Worm (Caenorhabditis elegans) whole organism, late embryonic: ENCODE results near the gene pac-1.

Experiments
- C38D4.7 ChIP-seq: fragments of 200-800 bp; sonication (Bioruptor generic); optimal IDR thresholded peaks from 2 replicates; lab custom pipeline; 2018; ENCODE audit warnings: mild to moderate bottlenecking, missing genetic modification characterization, moderate library complexity, missing compliant biosample characterization
- ceh-45 ChIP-seq: fragments of 200-800 bp; sonication (Bioruptor generic); IDR thresholded peaks from 2 replicates; pipeline ENCODE4 v1.3.6; 2022; ENCODE audit warnings: missing genetic modification reagents, missing genetic modification characterization, missing compliant biosample characterization
- ceh-6 ChIP-seq: fragments of 200-800 bp; sonication (Bioruptor generic); optimal IDR thresholded peaks from 2 replicates; lab custom pipeline; 2018; ENCODE audit warnings: mild to moderate bottlenecking, missing genetic modification characterization, missing compliant biosample characterization
- elt-2 ChIP-seq: sonication (generic microtip); optimal IDR thresholded peaks from 2 replicates; lab custom pipeline; 2016; ENCODE audit warnings: missing genetic modification reagents, missing genetic modification characterization, missing compliant biosample characterization
- fkh-10 ChIP-seq: fragments of 150-350 bp; optimal IDR thresholded peaks from 2 replicates; lab custom pipeline; 2014; ENCODE audit warnings: missing biosample characterization, missing genetic modification reagents, missing genetic modification characterization
- hlh-15 ChIP-seq: sonication (generic microtip); optimal IDR thresholded peaks from 2 replicates; lab custom pipeline; 2016; ENCODE audit warnings: missing genetic modification characterization, missing compliant biosample characterization
- nhr-11 ChIP-seq: fragments of 150-350 bp; optimal IDR thresholded peaks from 2 replicates; lab custom pipeline; 2014; ENCODE audit warnings: missing biosample characterization, missing genetic modification characterization
- npax-4 ChIP-seq: sonication (generic microtip); optimal IDR thresholded peaks from 2 replicates; lab custom pipeline; 2016; ENCODE audit warnings: missing genetic modification characterization, missing compliant biosample characterization
- unc-42 ChIP-seq: sonication (generic microtip); optimal IDR thresholded peaks from 2 replicates; lab custom pipeline; 2016; ENCODE audit warnings: missing genotype, missing genetic modification characterization, missing compliant biosample characterization
- unc-55 ChIP-seq: sonication (generic microtip); optimal IDR thresholded peaks from 2 replicates; lab custom pipeline; 2017; ENCODE audit warnings: missing biosample characterization, missing genetic modification reagents, missing genetic modification characterization
- ztf-16 ChIP-seq: sonication (generic microtip); optimal IDR thresholded peaks from 2 replicates; lab custom pipeline; 2017; ENCODE audit warnings: missing genetic modification characterization, missing compliant biosample characterization

DNA sequence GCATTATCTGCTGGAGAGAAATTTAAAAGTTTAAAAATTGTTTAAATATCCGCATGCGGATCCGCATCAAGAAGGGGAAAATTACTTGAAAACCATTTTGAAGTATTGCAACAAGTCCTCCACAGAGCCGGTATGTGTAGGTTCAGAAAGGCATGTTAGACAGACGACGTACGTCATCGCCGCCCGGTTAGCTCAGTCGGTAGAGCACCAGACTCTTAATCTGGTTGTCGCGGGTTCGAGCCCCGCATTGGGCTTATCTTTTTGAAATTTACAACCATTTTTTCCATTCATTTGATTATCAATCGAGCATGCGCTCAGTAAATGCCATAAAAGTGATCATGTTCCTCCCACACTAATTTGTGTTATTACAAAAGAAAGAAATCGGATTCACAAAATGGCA, 21.5 kb upstream of the pac-1 start:
- TF ChIP-seq nhr-11 (tag; lab: Kevin White, UChicago) = no peak
- TF ChIP-seq elt-2 (tag; lab: Kevin White, UChicago) = no peak
- TF ChIP-seq hlh-15 (tag; lab: Kevin White, UChicago) = no peak
- TF ChIP-seq unc-42 (tag; lab: Kevin White, UChicago) = no peak
- TF ChIP-seq npax-4 (tag; lab: Kevin White, UChicago) = no peak
- TF ChIP-seq ztf-16 (tag; lab: Kevin White, UChicago) = no peak
- TF ChIP-seq unc-55 = no peak
- TF ChIP-seq fkh-10 (GFP tag; lab: Kevin White, UChicago) = no peak
- TF ChIP-seq C38D4.7 = no peak
- no peak for TF ChIP-seq ceh-6 (GFP tag; lab: Kevin White, UChicago)
- TF ChIP-seq ceh-45 (GFP tag; lab: Robert Waterston, UW) = no peak
